Worm (Caenorhabditis elegans) whole organism, L1 larva: ENCODE results near the gene M03F8.5.

Source experiments
- C16A3.4 ChIP-seq: fragments of 150-350 bp; optimal IDR thresholded peaks from 2 replicates; lab custom pipeline; 2014; ENCODE audit warnings: missing biosample characterization, missing genetic modification characterization
- aha-1 ChIP-seq: fragments of 150-350 bp; optimal IDR thresholded peaks from 2 replicates; lab custom pipeline; 2014; ENCODE audit warnings: missing biosample characterization, missing genetic modification characterization
- ama-1 ChIP-seq: fragments of 150-350 bp; optimal IDR thresholded peaks from 2 replicates; lab custom pipeline; 2014
- ces-1 ChIP-seq: fragments of 150-350 bp; optimal IDR thresholded peaks from 2 replicates; lab custom pipeline; 2014; ENCODE audit warnings: missing biosample characterization, missing genetic modification reagents, missing genetic modification characterization
- isw-1 ChIP-seq: fragments of 200-800 bp; sonication (Bioruptor generic); IDR thresholded peaks from 2 replicates; pipeline ENCODE4 v1.3.6; 2022; ENCODE audit warnings: missing genetic modification characterization, missing compliant biosample characterization
- jun-1 ChIP-seq: fragments of 150-350 bp; optimal IDR thresholded peaks from 2 replicates; lab custom pipeline; 2014; ENCODE audit warnings: missing biosample characterization, missing genetic modification reagents, missing genetic modification characterization
- lin-15B ChIP-seq: fragments of 150-350 bp; sonication (generic microtip); optimal IDR thresholded peaks from 3 replicates; lab custom pipeline; 2014; ENCODE audit warnings: missing biosample characterization, missing genetic modification characterization
- lir-3 ChIP-seq: sonication (generic microtip); optimal IDR thresholded peaks from 2 replicates; lab custom pipeline; 2016; ENCODE audit warnings: mild to moderate bottlenecking, missing genetic modification characterization, moderate library complexity, missing compliant biosample characterization; ENCODE audit not compliant: poor library complexity
- nhr-28 ChIP-seq: fragments of 150-350 bp; optimal IDR thresholded peaks from 2 replicates; lab custom pipeline; 2014; ENCODE audit warnings: missing biosample characterization, missing genetic modification characterization
- nhr-77 ChIP-seq: fragments of 150-350 bp; optimal IDR thresholded peaks from 2 replicates; lab custom pipeline; 2014; ENCODE audit warnings: missing biosample characterization, missing genetic modification characterization
- nhr-90 ChIP-seq: sonication (generic microtip); optimal IDR thresholded peaks from 2 replicates; lab custom pipeline; 2016; ENCODE audit warnings: mild to moderate bottlenecking, missing genetic modification characterization, missing compliant biosample characterization; ENCODE audit not compliant: poor library complexity
- unc-98 ChIP-seq: fragments of 200-800 bp; sonication (Bioruptor generic); IDR thresholded peaks from 2 replicates; pipeline ENCODE4 v1.3.6; 2022; ENCODE audit warnings: missing genetic modification characterization, missing compliant biosample characterization

- no peak for TF ChIP-seq nhr-77
- TF ChIP-seq ces-1 = no peak
- TF ChIP-seq nhr-90 (tag; lab: Kevin White, UChicago) = no peak
- no peak for TF ChIP-seq jun-1
- TF ChIP-seq lir-3 (tag; lab: Kevin White, UChicago) = no peak
- TF ChIP-seq C16A3.4 (tag; lab: Kevin White, UChicago) = no peak
- no peak for TF ChIP-seq lin-15B (tag; lab: Kevin White, UChicago)
- TF ChIP-seq aha-1 (tag; lab: Kevin White, UChicago) = no peak
- TF ChIP-seq isw-1 (GFP tag; lab: Robert Waterston, UW) = no peak
- TF ChIP-seq ama-1 = no peak
- no peak for TF ChIP-seq nhr-28 (tag; lab: Kevin White, UChicago)
- no peak for TF ChIP-seq unc-98
Measured at ce11 chrV:5963696-5964095, 27.1 kb upstream of the M03F8.5 start, which contains the start of gene pcm-1.
